Worm (Caenorhabditis elegans) whole organism, late embryonic: Measurements from ENCODE around the gene ntc-1.

Source experiments
- F13H6.1 ChIP-seq: sonication (generic microtip); optimal IDR thresholded peaks from 2 replicates; lab custom pipeline; 2016; ENCODE audit warnings: missing genetic modification characterization, missing compliant biosample characterization
- ama-1 ChIP-seq: fragments of 150-350 bp; optimal IDR thresholded peaks from 2 replicates; lab custom pipeline; 2014
- dmd-4 ChIP-seq: sonication (generic microtip); optimal IDR thresholded peaks from 2 replicates; lab custom pipeline; 2016; ENCODE audit warnings: borderline replicate concordance, missing genetic modification characterization, missing compliant biosample characterization
- elt-2 ChIP-seq: sonication (generic microtip); optimal IDR thresholded peaks from 2 replicates; lab custom pipeline; 2016; ENCODE audit warnings: missing genetic modification reagents, missing genetic modification characterization, missing compliant biosample characterization
- hlh-6 ChIP-seq: sonication (generic microtip); optimal IDR thresholded peaks from 2 replicates; lab custom pipeline; 2016; ENCODE audit warnings: missing genotype, missing genetic modification characterization, missing compliant biosample characterization
- hlh-8 ChIP-seq: sonication (generic microtip); optimal IDR thresholded peaks from 2 replicates; lab custom pipeline; 2016; ENCODE audit warnings: missing genotype, missing genetic modification characterization, missing compliant biosample characterization
- mec-3 ChIP-seq: sonication (generic microtip); optimal IDR thresholded peaks from 2 replicates; lab custom pipeline; 2016; ENCODE audit warnings: borderline replicate concordance, missing genetic modification characterization, missing compliant biosample characterization
- nhr-11 ChIP-seq: fragments of 150-350 bp; optimal IDR thresholded peaks from 2 replicates; lab custom pipeline; 2014; ENCODE audit warnings: missing biosample characterization, missing genetic modification characterization
- pag-3 ChIP-seq: sonication (generic microtip); optimal IDR thresholded peaks from 2 replicates; lab custom pipeline; 2016; ENCODE audit warnings: missing compliant biosample characterization, missing genetic modification characterization, borderline replicate concordance
- pax-1 ChIP-seq: fragments of 150-350 bp; optimal IDR thresholded peaks from 2 replicates; lab custom pipeline; 2014; ENCODE audit warnings: missing biosample characterization, missing genetic modification characterization
- pha-4 ChIP-seq: fragments of 150-350 bp; optimal IDR thresholded peaks from 2 replicates; lab custom pipeline; 2018; ENCODE audit warnings: missing biosample characterization, missing genetic modification reagents, missing genetic modification characterization
- pqm-1 ChIP-seq: sonication (generic microtip); optimal IDR thresholded peaks from 2 replicates; lab custom pipeline; 2016; ENCODE audit warnings: missing genetic modification characterization, missing compliant biosample characterization
- unc-55 ChIP-seq: sonication (generic microtip); optimal IDR thresholded peaks from 2 replicates; lab custom pipeline; 2017; ENCODE audit warnings: missing biosample characterization, missing genetic modification reagents, missing genetic modification characterization
- ztf-16 ChIP-seq: sonication (generic microtip); optimal IDR thresholded peaks from 2 replicates; lab custom pipeline; 2017; ENCODE audit warnings: missing genetic modification characterization, missing compliant biosample characterization

DNA sequence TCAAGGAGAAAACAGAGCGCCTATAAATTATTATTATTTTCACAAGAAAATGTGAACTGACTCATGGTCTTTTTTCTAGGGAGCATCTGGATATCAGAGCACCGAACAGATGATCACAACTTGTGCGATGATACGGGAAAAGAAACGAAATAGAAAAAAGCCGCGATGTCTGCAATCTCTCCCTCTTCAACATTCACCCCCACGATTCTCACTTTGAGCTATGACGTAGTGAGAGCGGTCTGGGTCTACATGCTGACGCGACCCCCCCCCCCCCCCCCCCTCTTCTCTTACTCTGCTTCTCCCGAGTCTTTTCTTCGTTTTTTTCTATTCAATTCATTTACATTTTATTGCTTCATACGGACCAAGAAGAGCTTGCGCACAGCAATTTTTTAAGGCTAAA lies 33.7 kb downstream of the ntc-1 start:
- TF ChIP-seq ama-1 (lab: Kevin White, UChicago) (no peak), unc-55 (GFP tag; lab: Kevin White, UChicago) (no peak), pax-1 (tag; lab: Kevin White, UChicago) (no peak), pag-3 (no peak), nhr-11 (tag; lab: Kevin White, UChicago) (no peak), ztf-16 (tag; lab: Kevin White, UChicago) (no peak), dmd-4 (tag; lab: Kevin White, UChicago) (no peak), hlh-6 (tag; lab: Kevin White, UChicago) (no peak), pqm-1 (tag; lab: Kevin White, UChicago) (no peak), mec-3 (no peak), F13H6.1 (tag; lab: Kevin White, UChicago) (no peak), elt-2 (tag; lab: Kevin White, UChicago) (no peak), pha-4 (no peak), hlh-8 (tag; lab: Kevin White, UChicago) (no peak)
